Worm (Caenorhabditis elegans): ENCODE measurements around the gene R07B7.12.

DNA sequence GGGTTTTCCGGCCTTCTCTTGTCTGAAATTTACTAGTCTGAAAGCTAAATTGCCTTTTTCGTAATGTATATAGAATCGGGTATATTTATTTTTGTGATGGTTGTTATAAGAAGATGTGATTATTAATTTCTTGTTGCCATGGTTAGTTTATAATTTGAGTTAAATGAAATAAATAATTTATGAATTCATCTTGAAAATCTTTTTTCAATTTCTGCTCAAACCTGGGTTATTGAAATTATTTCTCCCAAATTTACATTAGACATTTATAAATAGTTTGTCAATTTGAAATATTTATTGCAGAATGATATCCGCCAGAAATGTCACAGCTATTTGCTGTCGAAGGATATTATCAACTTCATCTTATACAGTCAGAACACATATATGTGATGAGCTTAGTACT lies 40.4 kb upstream of the R07B7.12 start, which contains the start of gene dars-2:
- TF ChIP-seq ama-1 (optimal IDR thresholded peaks at IDR 0.05) (no peak), ceh-13 (GFP tag; optimal IDR thresholded peaks at IDR 0.05) (no peak), pes-1 (GFP tag; IDR thresholded peaks at IDR 0.05) (no peak), flt-1 (GFP tag; IDR thresholded peaks at IDR 0.05) (no peak), ets-7 (tag; optimal IDR thresholded peaks at IDR 0.05) (no peak), aly-1 (tag; optimal IDR thresholded peaks at IDR 0.05) (no peak), ceh-36 (tag; optimal IDR thresholded peaks at IDR 0.05) (no peak), hmg-4 (GFP tag; optimal IDR thresholded peaks at IDR 0.05) (no peak), scrt-1 (GFP tag; IDR thresholded peaks at IDR 0.05) (no peak), hmbx-1 (tag; optimal IDR thresholded peaks at IDR 0.05) (no peak), tbx-37 (GFP tag; conservative IDR thresholded peaks at IDR 0.05) (no peak), B0310.2 (tag; optimal IDR thresholded peaks at IDR 0.05) (no peak), tbx-11 (GFP tag; IDR thresholded peaks at IDR 0.05) (no peak)
